Fruit fly (Drosophila melanogaster): ENCODE results near the gene Miox.

Miox gene

dm6 chr3L:12184564-12185034 lies at the start of gene Miox:
Gene Miox, plus strand, starts transcription at chr3L:12184984.
- no peak for TF ChIP-seq CG8478 (optimal IDR thresholded peaks at IDR 0.05)
- TF ChIP-seq CTCF (optimal IDR thresholded peaks at IDR 0.05) = no peak

dm6 chr3L:12136630-12137029 lies 48.2 kb upstream of the Miox start, which contains the start of the genes CG5645 and Atg12:
Gene CG5645, minus strand, starts transcription at chr3L:12136706.
Gene Atg12, plus strand, starts transcription at chr3L:12136967.
- no peak for TF ChIP-seq CG8478 (optimal IDR thresholded peaks at IDR 0.05)
- no peak for TF ChIP-seq CTCF (optimal IDR thresholded peaks at IDR 0.05)

- TF ChIP-seq CTCF (optimal IDR thresholded peaks at IDR 0.05) (no peak), CG8478 (optimal IDR thresholded peaks at IDR 0.05) (no peak)
Observed at dm6 chr3L:12138113-12138899, 46.5 kb upstream of the Miox start, which contains the start of the genes ND-SGDH and RhoGAP68F. Gene ND-SGDH, minus strand, starts transcription at chr3L:12138584. Gene RhoGAP68F, plus strand, starts transcription at chr3L:12138868.

- TF ChIP-seq CG8478 (optimal IDR thresholded peaks at IDR 0.05) (no peak), CTCF (optimal IDR thresholded peaks at IDR 0.05) (no peak)
Observed at dm6 chr3L:12139232-12139698, 45.5 kb upstream of the Miox start.

- TF ChIP-seq CTCF (optimal IDR thresholded peaks at IDR 0.05) (no peak), CG8478 (optimal IDR thresholded peaks at IDR 0.05) (no peak)
Observed at dm6 chr3L:12145709-12146694, 38.8 kb upstream of the Miox start, which contains the start of the genes eIF3l and Nrx-IV. Gene eIF3l, minus strand, starts transcription at chr3L:12146097. Gene Nrx-IV, plus strand, starts transcription at chr3L:12146519.

dm6 chr3L:12146970-12147369 lies 37.8 kb upstream of the Miox start:
- TF ChIP-seq CTCF (optimal IDR thresholded peaks at IDR 0.05) = no peak
- no peak for TF ChIP-seq CG8478 (optimal IDR thresholded peaks at IDR 0.05)

dm6 chr3L:12149024-12149423 lies 35.8 kb upstream of the Miox start, which contains the start of gene CG32099:
Gene CG32099, plus strand, starts transcription at chr3L:12149273.
- no peak for TF ChIP-seq CG8478 (optimal IDR thresholded peaks at IDR 0.05)
- no peak for TF ChIP-seq CTCF (optimal IDR thresholded peaks at IDR 0.05)

- TF ChIP-seq CG8478 (optimal IDR thresholded peaks at IDR 0.05) = no peak
- TF ChIP-seq CTCF (optimal IDR thresholded peaks at IDR 0.05) = no peak
Observed at dm6 chr3L:12162156-12162682, 22.6 kb upstream of the Miox start.

- TF ChIP-seq CTCF (optimal IDR thresholded peaks at IDR 0.05) (no peak), CG8478 (optimal IDR thresholded peaks at IDR 0.05) (no peak)
Observed at dm6 chr3L:12163082-12163481, 21.7 kb upstream of the Miox start.

dm6 chr3L:12163693-12164092 lies 21.1 kb upstream of the Miox start, which contains the start of gene CG9760:
Gene CG9760, minus strand, starts transcription at chr3L:12163735.
- TF ChIP-seq CTCF (optimal IDR thresholded peaks at IDR 0.05) (no peak), CG8478 (optimal IDR thresholded peaks at IDR 0.05) (no peak)

- TF ChIP-seq CG8478 (optimal IDR thresholded peaks at IDR 0.05) = no peak
- TF ChIP-seq CTCF (optimal IDR thresholded peaks at IDR 0.05) = no peak
Observed at dm6 chr3L:12175382-12175781, 9.4 kb upstream of the Miox start, which contains the start of gene Rh7. Gene Rh7, minus strand, starts transcription at chr3L:12175482.

- TF ChIP-seq CTCF (optimal IDR thresholded peaks at IDR 0.05) = no peak
- no peak for TF ChIP-seq CG8478 (optimal IDR thresholded peaks at IDR 0.05)
Observed at dm6 chr3L:12177301-12177700, 7.5 kb upstream of the Miox start, which contains the start of gene CAH2. Gene CAH2, plus strand, starts transcription at chr3L:12177601.

- TF ChIP-seq CG8478 (optimal IDR thresholded peaks at IDR 0.05) = no peak
- no peak for TF ChIP-seq CTCF (optimal IDR thresholded peaks at IDR 0.05)
Observed at dm6 chr3L:12178847-12179437, 5.8 kb upstream of the Miox start.

- no peak for TF ChIP-seq CG8478 (optimal IDR thresholded peaks at IDR 0.05)
- no peak for TF ChIP-seq CTCF (optimal IDR thresholded peaks at IDR 0.05)
Observed at dm6 chr3L:12183967-12184366, 817 bp upstream of the Miox start.
